Worm (Caenorhabditis elegans) whole organism, late embryonic: Measurements from ENCODE around the gene ZC404.16.
A peak's percentile ranks its signal among the peaks of the same experiment; 100 is the strongest.

Experiments used
- C38D4.7 ChIP-seq: fragments of 200-800 bp; sonication (Bioruptor generic); optimal IDR thresholded peaks from 2 replicates; lab custom pipeline; 2018; ENCODE audit warnings: mild to moderate bottlenecking, missing genetic modification characterization, moderate library complexity, missing compliant biosample characterization
- K02D7.2 ChIP-seq: sonication (generic microtip); optimal IDR thresholded peaks from 2 replicates; lab custom pipeline; 2017; ENCODE audit warnings: mild to moderate bottlenecking, missing genetic modification characterization, missing compliant biosample characterization
- K09A11.1 ChIP-seq: sonication (generic microtip); optimal IDR thresholded peaks from 2 replicates; lab custom pipeline; 2017; ENCODE audit warnings: antibody characterized with exemption, mild to moderate bottlenecking, missing genetic modification characterization, missing compliant biosample characterization; ENCODE audit not compliant: insufficient read depth
- T23F11.4 ChIP-seq: fragments of 200-800 bp; sonication (Bioruptor generic); optimal IDR thresholded peaks from 2 replicates; lab custom pipeline; 2018; ENCODE audit warnings: mild to moderate bottlenecking, missing genetic modification characterization, missing compliant biosample characterization
- ama-1 ChIP-seq: fragments of 150-350 bp; optimal IDR thresholded peaks from 2 replicates; lab custom pipeline; 2014
- ceh-14 ChIP-seq: sonication (generic microtip); optimal IDR thresholded peaks from 2 replicates; lab custom pipeline; 2016; ENCODE audit warnings: missing genotype, missing genetic modification characterization, missing compliant biosample characterization
- ceh-2 ChIP-seq: sonication (generic microtip); optimal IDR thresholded peaks from 2 replicates; lab custom pipeline; 2016; ENCODE audit warnings: missing genotype, missing genetic modification characterization, missing compliant biosample characterization
- ceh-22 ChIP-seq: sonication (generic microtip); optimal IDR thresholded peaks from 2 replicates; lab custom pipeline; 2017; ENCODE audit warnings: missing biosample characterization, missing genetic modification characterization
- ceh-24 ChIP-seq: sonication (generic microtip); optimal IDR thresholded peaks from 2 replicates; lab custom pipeline; 2016; ENCODE audit warnings: mild to moderate bottlenecking, missing genetic modification characterization, missing compliant biosample characterization
- ceh-31 ChIP-seq: sonication (generic microtip); optimal IDR thresholded peaks from 2 replicates; lab custom pipeline; 2016; ENCODE audit warnings: missing genetic modification characterization, missing compliant biosample characterization
- ceh-34 ChIP-seq: sonication (generic microtip); optimal IDR thresholded peaks from 2 replicates; lab custom pipeline; 2016; ENCODE audit warnings: mild to moderate bottlenecking, missing genetic modification characterization, missing compliant biosample characterization
- ceh-6 ChIP-seq: fragments of 200-800 bp; sonication (Bioruptor generic); optimal IDR thresholded peaks from 2 replicates; lab custom pipeline; 2018; ENCODE audit warnings: mild to moderate bottlenecking, missing genetic modification characterization, missing compliant biosample characterization
- dmd-4 ChIP-seq: sonication (generic microtip); optimal IDR thresholded peaks from 2 replicates; lab custom pipeline; 2016; ENCODE audit warnings: borderline replicate concordance, missing genetic modification characterization, missing compliant biosample characterization
- elt-2 ChIP-seq: sonication (generic microtip); optimal IDR thresholded peaks from 2 replicates; lab custom pipeline; 2016; ENCODE audit warnings: missing genetic modification reagents, missing genetic modification characterization, missing compliant biosample characterization
- elt-4 ChIP-seq: sonication (generic microtip); optimal IDR thresholded peaks from 2 replicates; lab custom pipeline; 2016; ENCODE audit warnings: missing genetic modification characterization, missing compliant biosample characterization
- fax-1 ChIP-seq: sonication (generic microtip); optimal IDR thresholded peaks from 2 replicates; lab custom pipeline; 2016; ENCODE audit warnings: missing genotype, missing genetic modification characterization, missing compliant biosample characterization
- hlh-6 ChIP-seq: sonication (generic microtip); optimal IDR thresholded peaks from 2 replicates; lab custom pipeline; 2016; ENCODE audit warnings: missing genotype, missing genetic modification characterization, missing compliant biosample characterization
- hlh-8 ChIP-seq: sonication (generic microtip); optimal IDR thresholded peaks from 2 replicates; lab custom pipeline; 2016; ENCODE audit warnings: missing genotype, missing genetic modification characterization, missing compliant biosample characterization
- lin-11 ChIP-seq: fragments of 200-800 bp; sonication (Bioruptor generic); optimal IDR thresholded peaks from 2 replicates; lab custom pipeline; 2018; ENCODE audit warnings: mild to moderate bottlenecking, missing genetic modification characterization, missing compliant biosample characterization
- mec-3 ChIP-seq: sonication (generic microtip); optimal IDR thresholded peaks from 2 replicates; lab custom pipeline; 2016; ENCODE audit warnings: borderline replicate concordance, missing genetic modification characterization, missing compliant biosample characterization
- nfya-1 ChIP-seq: sonication (generic microtip); optimal IDR thresholded peaks from 2 replicates; lab custom pipeline; 2017; ENCODE audit warnings: missing genetic modification characterization, mild to moderate bottlenecking, missing compliant biosample characterization, antibody characterized with exemption, moderate library complexity
- npax-4 ChIP-seq: sonication (generic microtip); optimal IDR thresholded peaks from 2 replicates; lab custom pipeline; 2016; ENCODE audit warnings: missing genetic modification characterization, missing compliant biosample characterization
- odd-2 ChIP-seq: sonication (generic microtip); optimal IDR thresholded peaks from 2 replicates; lab custom pipeline; 2017; ENCODE audit warnings: antibody characterized with exemption, mild to moderate bottlenecking, missing genetic modification characterization, missing compliant biosample characterization
- pag-3 ChIP-seq: sonication (generic microtip); optimal IDR thresholded peaks from 2 replicates; lab custom pipeline; 2016; ENCODE audit warnings: missing compliant biosample characterization, missing genetic modification characterization, borderline replicate concordance
- pax-1 ChIP-seq: fragments of 150-350 bp; optimal IDR thresholded peaks from 2 replicates; lab custom pipeline; 2014; ENCODE audit warnings: missing biosample characterization, missing genetic modification characterization
- pha-4 ChIP-seq: fragments of 150-350 bp; optimal IDR thresholded peaks from 2 replicates; lab custom pipeline; 2018; ENCODE audit warnings: missing biosample characterization, missing genetic modification reagents, missing genetic modification characterization
- pqm-1 ChIP-seq: sonication (generic microtip); optimal IDR thresholded peaks from 2 replicates; lab custom pipeline; 2016; ENCODE audit warnings: missing genetic modification characterization, missing compliant biosample characterization
- rnt-1 ChIP-seq: sonication (generic microtip); optimal IDR thresholded peaks from 2 replicates; lab custom pipeline; 2016; ENCODE audit warnings: missing genetic modification characterization, missing compliant biosample characterization
- sdc-2 ChIP-seq: sonication (generic microtip); optimal IDR thresholded peaks from 2 replicates; lab custom pipeline; 2016; ENCODE audit warnings: missing genotype, missing genetic modification characterization, missing compliant biosample characterization
- sox-4 ChIP-seq: sonication (generic microtip); optimal IDR thresholded peaks from 2 replicates; lab custom pipeline; 2017; ENCODE audit warnings: mild to moderate bottlenecking, missing genetic modification characterization, inconsistent platforms, missing compliant biosample characterization
- syd-9 ChIP-seq: sonication (generic microtip); optimal IDR thresholded peaks from 2 replicates; lab custom pipeline; 2016; ENCODE audit warnings: mild to moderate bottlenecking, missing genetic modification characterization, moderate library complexity, missing compliant biosample characterization
- tbx-2 ChIP-seq: sonication (generic microtip); optimal IDR thresholded peaks from 2 replicates; lab custom pipeline; 2016; ENCODE audit warnings: missing genetic modification characterization, missing compliant biosample characterization
- tbx-7 ChIP-seq: sonication (generic microtip); optimal IDR thresholded peaks from 2 replicates; lab custom pipeline; 2016; ENCODE audit warnings: missing genotype, missing genetic modification characterization, missing compliant biosample characterization
- ttx-3 ChIP-seq: sonication (generic microtip); optimal IDR thresholded peaks from 2 replicates; lab custom pipeline; 2016; ENCODE audit warnings: missing genetic modification reagents, missing genetic modification characterization, missing compliant biosample characterization
- unc-55 ChIP-seq: sonication (generic microtip); optimal IDR thresholded peaks from 2 replicates; lab custom pipeline; 2017; ENCODE audit warnings: missing biosample characterization, missing genetic modification reagents, missing genetic modification characterization
- unc-86 ChIP-seq: sonication (generic microtip); optimal IDR thresholded peaks from 2 replicates; lab custom pipeline; 2016; ENCODE audit warnings: missing genetic modification characterization, missing compliant biosample characterization

ZC404.16 gene

DNA sequence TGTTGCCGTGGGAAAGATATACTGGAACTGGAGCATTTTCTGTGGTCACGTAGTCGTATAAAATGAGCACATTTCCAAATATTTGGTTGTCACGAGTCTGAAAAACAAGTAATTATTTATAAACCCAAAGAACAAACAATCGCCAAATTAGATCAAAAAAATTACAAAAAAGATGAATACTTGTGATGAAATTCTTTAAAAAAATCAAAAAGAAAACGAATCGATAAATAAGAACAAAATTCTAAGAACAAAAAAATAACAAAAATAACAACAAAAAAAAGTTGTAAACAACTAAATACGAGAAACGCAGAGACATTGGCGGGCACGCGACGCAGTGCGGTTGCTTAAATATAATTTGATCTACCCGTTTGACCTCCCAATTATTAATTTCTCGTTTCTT, at the start of gene ZC404.16:
Gene ZC404.16 (minus strand): TSS at position 101 of the 400 bp plus-strand sequence.
- TF ChIP-seq mec-3 (tag; lab: Kevin White, UChicago) (no peak), sox-4 (no peak), syd-9 (tag; lab: Kevin White, UChicago) (no peak), pag-3 (tag; lab: Kevin White, UChicago) (no peak), ceh-31 (tag; lab: Kevin White, UChicago) (no peak), nfya-1 (tag; lab: Kevin White, UChicago) (no peak), ceh-22 (no peak), hlh-6 (tag; lab: Kevin White, UChicago) (no peak), odd-2 (tag; lab: Kevin White, UChicago) (no peak), npax-4 (tag; lab: Kevin White, UChicago) (no peak), pqm-1 (tag; lab: Kevin White, UChicago) (no peak), elt-4 (tag; lab: Kevin White, UChicago) (no peak), K02D7.2 (tag; lab: Kevin White, UChicago) (no peak), ceh-34 (tag; lab: Kevin White, UChicago) (no peak), lin-11 (no peak), pax-1 (tag; lab: Kevin White, UChicago) (no peak), rnt-1 (no peak), tbx-2 (tag; lab: Kevin White, UChicago) (no peak), dmd-4 (tag; lab: Kevin White, UChicago) (no peak), sdc-2 (tag; lab: Kevin White, UChicago) (no peak)

ce11 chrV:6823432-6823831, 49.8 kb upstream of the ZC404.16 start:
- TF ChIP-seq lin-11 (no peak), elt-2 (tag; lab: Kevin White, UChicago) (peak; percentile 85)

ce11 chrV:6821509-6821908, 47.9 kb upstream of the ZC404.16 start, which contains the start of gene T15B7.8:
Gene T15B7.8, plus strand, starts transcription at chrV:6821809.
- TF ChIP-seq unc-86 (no peak), npax-4 (tag; lab: Kevin White, UChicago) (no peak), nfya-1 (tag; lab: Kevin White, UChicago) (no peak), ceh-24 (tag; lab: Kevin White, UChicago) (no peak), pha-4 (tag; lab: Kevin White, UChicago) (no peak), sox-4 (no peak), ceh-2 (tag; lab: Kevin White, UChicago) (no peak), hlh-8 (tag; lab: Kevin White, UChicago) (no peak), fax-1 (tag; lab: Kevin White, UChicago) (no peak), unc-55 (GFP tag; lab: Kevin White, UChicago) (no peak), ceh-6 (no peak), K09A11.1 (tag; lab: Kevin White, UChicago) (no peak), C38D4.7 (GFP tag; lab: Kevin White, UChicago) (no peak), ceh-14 (no peak), ttx-3 (tag; lab: Kevin White, UChicago) (no peak), tbx-7 (no peak), odd-2 (tag; lab: Kevin White, UChicago) (no peak)

ce11 chrV:6819812-6820211, 46.2 kb upstream of the ZC404.16 start, which contains the start of gene dmsr-13:
Gene dmsr-13, minus strand, starts transcription at chrV:6819912.
- no peak for TF ChIP-seq ama-1 (lab: Kevin White, UChicago)
- TF ChIP-seq tbx-2 (tag; lab: Kevin White, UChicago), result no peak
- no peak for TF ChIP-seq T23F11.4
- TF ChIP-seq unc-86, result no peak
